Worm (Caenorhabditis elegans) whole organism, L2 larva: Measurements from ENCODE around the gene srw-63.

Source experiments
- C34F6.9 ChIP-seq: fragments of 150-350 bp; optimal IDR thresholded peaks from 2 replicates; lab custom pipeline; 2014; ENCODE audit warnings: missing biosample characterization, missing genetic modification characterization
- F13H6.1 ChIP-seq: sonication (generic microtip); optimal IDR thresholded peaks from 2 replicates; lab custom pipeline; 2016; ENCODE audit warnings: missing genetic modification characterization, missing compliant biosample characterization
- R02D3.7 ChIP-seq: fragments of 150-350 bp; optimal IDR thresholded peaks from 2 replicates; lab custom pipeline; 2014; ENCODE audit warnings: missing biosample characterization, missing genetic modification characterization
- Y55F3AM.14 ChIP-seq: fragments of 200-800 bp; sonication (Bioruptor generic); optimal IDR thresholded peaks from 2 replicates; lab custom pipeline; 2018; ENCODE audit warnings: mild to moderate bottlenecking, missing genetic modification characterization, missing compliant biosample characterization
- ZK546.5 ChIP-seq: sonication (generic microtip); optimal IDR thresholded peaks from 2 replicates; lab custom pipeline; 2017; ENCODE audit warnings: missing biosample characterization, missing genetic modification characterization
- alr-1 ChIP-seq: fragments of 150-350 bp; optimal IDR thresholded peaks from 2 replicates; lab custom pipeline; 2014; ENCODE audit warnings: missing biosample characterization, missing genetic modification characterization
- ama-1 ChIP-seq: fragments of 150-350 bp; optimal IDR thresholded peaks from 2 replicates; lab custom pipeline; 2018; ENCODE audit warnings: inconsistent platforms
- ceh-82 ChIP-seq: fragments of 150-350 bp; optimal IDR thresholded peaks from 2 replicates; lab custom pipeline; 2014; ENCODE audit warnings: missing biosample characterization, missing genetic modification characterization
- crh-2 ChIP-seq: sonication (generic microtip); optimal IDR thresholded peaks from 2 replicates; lab custom pipeline; 2017; ENCODE audit warnings: missing biosample characterization, missing genetic modification characterization
- dmd-4 ChIP-seq: sonication (generic microtip); optimal IDR thresholded peaks from 2 replicates; lab custom pipeline; 2017; ENCODE audit warnings: missing biosample characterization, missing genetic modification characterization
- elt-1 ChIP-seq: fragments of 150-350 bp; optimal IDR thresholded peaks from 2 replicates; lab custom pipeline; 2014; ENCODE audit warnings: missing biosample characterization, missing genetic modification characterization
- elt-3 ChIP-seq: sonication (generic microtip); optimal IDR thresholded peaks from 2 replicates; lab custom pipeline; 2017; ENCODE audit warnings: missing biosample characterization, missing genetic modification characterization
- fos-1 ChIP-seq: fragments of 150-350 bp; optimal IDR thresholded peaks from 2 replicates; lab custom pipeline; 2014; ENCODE audit warnings: missing biosample characterization, missing genetic modification characterization
- gmeb-1 ChIP-seq: fragments of 150-350 bp; optimal IDR thresholded peaks from 2 replicates; lab custom pipeline; 2014; ENCODE audit warnings: missing biosample characterization, missing genetic modification characterization
- lin-13 ChIP-seq: fragments of 150-350 bp; optimal IDR thresholded peaks from 2 replicates; lab custom pipeline; 2014; ENCODE audit warnings: missing biosample characterization, missing genetic modification reagents, missing genetic modification characterization
- lin-39 ChIP-seq: fragments of 150-350 bp; optimal IDR thresholded peaks from 2 replicates; lab custom pipeline; 2014; ENCODE audit warnings: missing biosample characterization, missing genetic modification reagents, missing genetic modification characterization
- lsy-2 ChIP-seq, 2 experiments: fragments of 150-350 bp in 1 of 2; sonication (generic microtip) in 1 of 2; optimal IDR thresholded peaks; 2 replicates each; lab custom pipeline; 2014 to 2017; ENCODE audit warnings: missing biosample characterization in 2 of 2, missing genetic modification characterization in 2 of 2
- mab-5 ChIP-seq: fragments of 150-350 bp; optimal IDR thresholded peaks from 2 replicates; lab custom pipeline; 2014; ENCODE audit warnings: missing biosample characterization, missing genetic modification characterization
- mbf-1 ChIP-seq: sonication (generic microtip); optimal IDR thresholded peaks from 2 replicates; lab custom pipeline; 2017; ENCODE audit warnings: missing biosample characterization, missing genetic modification characterization
- mdl-1 ChIP-seq, 2 experiments: fragments of 150-350 bp in 1 of 2; sonication (generic microtip) in 1 of 2; optimal IDR thresholded peaks; 2 replicates each; lab custom pipeline; 2017; ENCODE audit warnings: missing biosample characterization in 2 of 2, missing genetic modification characterization in 2 of 2
- nhr-11 ChIP-seq: fragments of 150-350 bp; optimal IDR thresholded peaks from 2 replicates; lab custom pipeline; 2014; ENCODE audit warnings: missing biosample characterization, missing genetic modification characterization
- nhr-12 ChIP-seq: fragments of 150-350 bp; optimal IDR thresholded peaks from 2 replicates; lab custom pipeline; 2014; ENCODE audit warnings: missing biosample characterization, missing genetic modification characterization
- nhr-129 ChIP-seq: fragments of 150-350 bp; optimal IDR thresholded peaks from 2 replicates; lab custom pipeline; 2014; ENCODE audit warnings: missing biosample characterization, missing genetic modification characterization
- nhr-23 ChIP-seq: fragments of 150-350 bp; optimal IDR thresholded peaks from 2 replicates; lab custom pipeline; 2014; ENCODE audit warnings: missing biosample characterization, missing genetic modification reagents, missing genetic modification characterization
- nhr-237 ChIP-seq: fragments of 150-350 bp; optimal IDR thresholded peaks from 2 replicates; lab custom pipeline; 2014; ENCODE audit warnings: missing biosample characterization, missing genetic modification characterization
- nhr-6 ChIP-seq: fragments of 150-350 bp; optimal IDR thresholded peaks from 2 replicates; lab custom pipeline; 2014; ENCODE audit warnings: missing biosample characterization, missing genetic modification characterization
- nhr-77 ChIP-seq: fragments of 150-350 bp; optimal IDR thresholded peaks from 2 replicates; lab custom pipeline; 2014; ENCODE audit warnings: missing biosample characterization, missing genetic modification characterization
- peb-1 ChIP-seq: fragments of 150-350 bp; optimal IDR thresholded peaks from 2 replicates; lab custom pipeline; 2014; ENCODE audit warnings: missing biosample characterization, missing genetic modification characterization
- sem-4 ChIP-seq: fragments of 150-350 bp; optimal IDR thresholded peaks from 2 replicates; lab custom pipeline; 2014; ENCODE audit warnings: missing biosample characterization, missing genetic modification reagents, missing genetic modification characterization
- skn-1 ChIP-seq: sonication (generic microtip); optimal IDR thresholded peaks from 2 replicates; lab custom pipeline; 2017; ENCODE audit warnings: missing biosample characterization, missing genetic modification characterization
- sma-9 ChIP-seq, 2 experiments: fragments of 150-350 bp in 1 of 2; sonication (generic microtip) in 1 of 2; optimal IDR thresholded peaks; 2 replicates each; lab custom pipeline; 2014 to 2016; ENCODE audit warnings: missing genetic modification characterization in 2 of 2, mild to moderate bottlenecking in 1 of 2, missing biosample characterization in 1 of 2, missing compliant biosample characterization in 1 of 2, missing genetic modification reagents in 1 of 2, moderate library complexity in 1 of 2
- snpc-4 ChIP-seq: fragments of 150-350 bp; optimal IDR thresholded peaks from 2 replicates; lab custom pipeline; 2014; ENCODE audit warnings: missing biosample characterization, missing genetic modification characterization
- unc-55 ChIP-seq: fragments of 150-350 bp; sonication (generic microtip); optimal IDR thresholded peaks from 3 replicates; lab custom pipeline; 2014; ENCODE audit warnings: missing biosample characterization, missing genetic modification reagents, missing genetic modification characterization
- zag-1 ChIP-seq: fragments of 150-350 bp; optimal IDR thresholded peaks from 2 replicates; lab custom pipeline; 2014; ENCODE audit warnings: missing biosample characterization, missing genetic modification characterization
- ztf-1 ChIP-seq: fragments of 200-800 bp; sonication (Bioruptor generic); conservative IDR thresholded peaks from 2 replicates; pipeline ENCODE4 v1.3.6; 2022; ENCODE audit warnings: missing genetic modification characterization, missing compliant biosample characterization
- ztf-4 ChIP-seq: fragments of 150-350 bp; optimal IDR thresholded peaks from 2 replicates; lab custom pipeline; 2014; ENCODE audit warnings: missing biosample characterization, missing genetic modification characterization

srw-63 gene

ce11 chrIV:14008709-14009108 is 7.0 kb downstream of the srw-63 start:
- TF ChIP-seq ztf-1 (GFP tag; lab: Robert Waterston, UW) (no peak), ztf-4 (no peak), sem-4 (no peak), sma-9 (GFP tag; optimal IDR thresholded peaks at IDR 0.05; lab: Kevin White, UChicago) (no peak), sma-9 (tag; optimal IDR thresholded peaks at IDR 0.05; lab: Kevin White, UChicago) (no peak), nhr-23 (tag; lab: Kevin White, UChicago) (no peak), mab-5 (no peak), dmd-4 (no peak), lsy-2 (tag; optimal IDR thresholded peaks at IDR 0.05; lab: Kevin White, UChicago) (no peak), nhr-77 (no peak), ceh-82 (tag; lab: Kevin White, UChicago) (no peak), elt-3 (tag; lab: Kevin White, UChicago) (no peak), nhr-237 (no peak), skn-1 (tag; lab: Kevin White, UChicago) (no peak), lin-39 (no peak), alr-1 (tag; lab: Kevin White, UChicago) (no peak), nhr-11 (tag; lab: Kevin White, UChicago) (no peak), peb-1 (no peak)

ce11 chrIV:14001782-14002181 is 14.0 kb downstream of the srw-63 start:
- TF ChIP-seq sem-4 (peak; percentile 3), ZK546.5 (tag; lab: Kevin White, UChicago) (no peak), ama-1 (lab: Kevin White, UChicago) (no peak), nhr-12 (tag; lab: Kevin White, UChicago) (no peak)
- TF ChIP-seq, all 48 proteins: peak for 1

DNA sequence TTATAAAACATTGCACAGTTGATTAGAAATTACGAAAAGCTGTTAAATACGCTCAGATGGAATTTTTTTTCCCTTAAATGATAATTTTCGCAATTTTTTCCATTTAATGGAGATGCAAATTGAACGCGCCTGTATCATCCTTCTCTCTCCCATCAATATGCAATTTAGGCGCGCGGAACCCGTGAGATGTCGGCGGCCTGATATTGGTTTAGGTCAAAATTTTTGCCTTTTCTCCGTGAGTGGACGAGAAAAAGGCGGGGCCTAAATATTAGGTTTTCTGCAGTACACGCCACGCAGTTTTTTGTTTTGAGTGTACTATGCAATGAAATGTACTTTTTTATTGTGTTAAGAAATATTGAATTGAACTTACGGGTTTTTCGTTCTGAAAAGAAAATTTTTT is 25.9 kb downstream of the srw-63 start:
- TF ChIP-seq snpc-4 (tag; lab: Kevin White, UChicago) (peak; percentile 58), mbf-1 (tag; lab: Kevin White, UChicago) (no peak)

- TF ChIP-seq Y55F3AM.14 (GFP tag; lab: Kevin White, UChicago), result no peak
- no peak for TF ChIP-seq nhr-12 (tag; lab: Kevin White, UChicago)
- TF ChIP-seq nhr-23 (tag; lab: Kevin White, UChicago), result no peak
- no peak for TF ChIP-seq elt-1 (tag; lab: Kevin White, UChicago)
- no peak for TF ChIP-seq crh-2 (tag; lab: Kevin White, UChicago)
These were observed 27.0 kb downstream of the srw-63 start, which contains the start of gene egl-23 for ce11 chrIV:13988781-13989180. Gene egl-23 (plus strand): TSS chrIV:13989081.

- TF ChIP-seq elt-3 (tag; lab: Kevin White, UChicago), result no peak
- TF ChIP-seq mdl-1 (tag; optimal IDR thresholded peaks at IDR 0.05; lab: Kevin White, UChicago), result no peak
These were observed 30.0 kb downstream of the srw-63 start, which contains the start of gene tor-1 for ce11 chrIV:13985705-13986104. Gene tor-1 (minus strand): TSS chrIV:13985805.

- no peak for TF ChIP-seq elt-1 (tag; lab: Kevin White, UChicago)
These were observed 31.7 kb downstream of the srw-63 start, which contains the start of gene tor-2 for ce11 chrIV:13984041-13984440. Gene tor-2 (minus strand): TSS chrIV:13984141.

- TF ChIP-seq R02D3.7 (no peak), nhr-6 (no peak)
These were observed 33.3 kb downstream of the srw-63 start, which contains the start of gene gei-18 for ce11 chrIV:13982425-13982824. Gene gei-18 (minus strand): TSS chrIV:13982525.

DNA sequence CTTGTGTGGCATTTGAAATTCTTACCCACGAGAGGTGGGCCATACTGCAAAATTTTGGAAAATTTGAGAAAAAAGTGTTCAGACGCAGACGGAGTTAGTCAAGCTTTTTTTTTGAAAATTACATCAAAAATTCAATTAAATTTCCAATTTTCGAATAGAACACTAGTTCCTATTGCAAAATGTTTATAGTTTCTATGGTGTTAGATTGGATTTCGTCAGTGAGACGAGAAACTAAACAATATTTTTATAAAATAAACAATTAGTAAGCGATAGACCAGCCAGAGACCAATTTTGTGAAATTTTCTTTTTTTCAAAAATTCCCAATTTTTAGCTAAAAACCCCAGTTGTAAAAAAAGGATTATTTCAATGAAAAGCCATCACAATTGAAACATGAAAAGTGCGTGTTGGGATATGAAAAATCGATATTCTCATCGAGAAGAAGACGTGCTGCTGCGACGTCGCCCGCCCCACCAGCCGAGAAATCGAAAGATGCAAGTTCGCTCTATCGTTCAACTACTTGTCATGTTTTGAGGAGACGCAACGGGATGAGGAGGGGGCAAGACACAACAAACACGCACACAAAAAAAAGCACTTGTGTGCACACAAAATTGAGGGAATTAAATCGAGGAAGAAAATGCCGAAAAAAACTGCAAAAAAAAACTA is 35.8 kb downstream of the srw-63 start, which contains the start of gene dnbp-1:
TSS of gene dnbp-1 (minus strand) at position 51 of the 663 bp plus-strand sequence.
- TF ChIP-seq F13H6.1 (tag; lab: Kevin White, UChicago), result peak; percentile 75
- TF ChIP-seq dmd-4, result no peak
- TF ChIP-seq ztf-1 (GFP tag; lab: Robert Waterston, UW), result no peak
- TF ChIP-seq lin-39, result no peak
- no peak for TF ChIP-seq nhr-237
- TF ChIP-seq sem-4, result peak; percentile 31
- TF ChIP-seq lsy-2 (tag; optimal IDR thresholded peaks at IDR 0.05; lab: Kevin White, UChicago), result peak in 1 of 2 experiments; percentile 80
- TF ChIP-seq zag-1 (tag; lab: Kevin White, UChicago), result peak; percentile 72
- TF ChIP-seq ztf-4, result no peak
- peak; percentile 96 for TF ChIP-seq nhr-129 (tag; lab: Kevin White, UChicago)
- no peak for TF ChIP-seq Y55F3AM.14 (GFP tag; lab: Kevin White, UChicago)
- TF ChIP-seq mab-5, result peak; percentile 55
- peak; percentile 29 for TF ChIP-seq gmeb-1
- TF ChIP-seq R02D3.7, result no peak
- TF ChIP-seq C34F6.9, result peak; percentile 89
- TF ChIP-seq elt-1 (tag; lab: Kevin White, UChicago), result no peak
- peak; percentile 65 for TF ChIP-seq lin-13 (GFP tag; lab: Kevin White, UChicago)
- TF ChIP-seq peb-1, result no peak
- TF ChIP-seq unc-55 (GFP tag; lab: Kevin White, UChicago), result peak; percentile 81
- no peak for TF ChIP-seq nhr-23 (tag; lab: Kevin White, UChicago)
- no peak for TF ChIP-seq ZK546.5 (tag; lab: Kevin White, UChicago)
- TF ChIP-seq ama-1 (lab: Kevin White, UChicago), result no peak
- peak; percentile 22 for TF ChIP-seq sma-9 (GFP tag; optimal IDR thresholded peaks at IDR 0.05; lab: Kevin White, UChicago)
- TF ChIP-seq sma-9 (tag; optimal IDR thresholded peaks at IDR 0.05; lab: Kevin White, UChicago), result no peak
- peak; percentile 72 for TF ChIP-seq fos-1 (tag; lab: Kevin White, UChicago)
